Worm (Caenorhabditis elegans) whole organism, L4 larva: ENCODE measurements around the gene C30B5.2.

Experiments
- aly-2 ChIP-seq: sonication (generic microtip); optimal IDR thresholded peaks from 2 replicates; lab custom pipeline; 2018; ENCODE audit warnings: missing biosample characterization, missing genetic modification characterization
- ama-1 ChIP-seq: fragments of 150-350 bp; optimal IDR thresholded peaks from 2 replicates; lab custom pipeline; 2014; ENCODE audit warnings: inconsistent platforms, mixed read lengths
- ces-1 ChIP-seq: fragments of 150-350 bp; sonication (generic microtip); optimal IDR thresholded peaks from 4 replicates; lab custom pipeline; 2014; ENCODE audit warnings: missing biosample characterization, missing genetic modification reagents, missing genetic modification characterization
- daf-8 ChIP-seq: fragments of 200-800 bp; sonication (Bioruptor generic); IDR thresholded peaks from 2 replicates; pipeline ENCODE4 v1.3.6; 2022; ENCODE audit warnings: missing genetic modification characterization, missing compliant biosample characterization
- egl-27 ChIP-seq: sonication (generic microtip); optimal IDR thresholded peaks from 3 replicates; lab custom pipeline; 2017; ENCODE audit warnings: missing biosample characterization, missing genetic modification reagents, missing genetic modification characterization
- lin-15B ChIP-seq: fragments of 150-350 bp; sonication (generic microtip); optimal IDR thresholded peaks from 3 replicates; lab custom pipeline; 2014; ENCODE audit warnings: missing biosample characterization, missing genetic modification characterization
- lsy-2 ChIP-seq, 2 experiments: fragments of 150-350 bp in 1 of 2; sonication (generic microtip) in 1 of 2; optimal IDR thresholded peaks; 2 replicates each; lab custom pipeline; 2014 to 2017; ENCODE audit warnings: missing biosample characterization in 2 of 2, missing genetic modification characterization in 2 of 2
- mdl-1 ChIP-seq, 2 experiments: fragments of 150-350 bp in 1 of 2; sonication (generic microtip) in 1 of 2; optimal IDR thresholded peaks; 2 replicates each; lab custom pipeline; 2014 to 2017; ENCODE audit warnings: missing biosample characterization in 2 of 2, missing genetic modification characterization in 2 of 2
- nhr-11 ChIP-seq: fragments of 150-350 bp; optimal IDR thresholded peaks from 2 replicates; lab custom pipeline; 2014; ENCODE audit warnings: missing biosample characterization, missing genetic modification characterization
- nhr-237 ChIP-seq: sonication (generic microtip); optimal IDR thresholded peaks from 2 replicates; lab custom pipeline; 2017; ENCODE audit warnings: missing biosample characterization, missing genetic modification characterization
- nhr-28 ChIP-seq: fragments of 150-350 bp; optimal IDR thresholded peaks from 2 replicates; lab custom pipeline; 2014; ENCODE audit warnings: missing biosample characterization, missing genetic modification characterization
- nhr-76 ChIP-seq: fragments of 150-350 bp; optimal IDR thresholded peaks from 2 replicates; lab custom pipeline; 2014; ENCODE audit warnings: missing biosample characterization, missing genetic modification characterization
- nhr-77 ChIP-seq: fragments of 150-350 bp; optimal IDR thresholded peaks from 2 replicates; lab custom pipeline; 2014; ENCODE audit warnings: missing biosample characterization, missing genetic modification characterization
- set-16 ChIP-seq: fragments of 200-800 bp; sonication (Bioruptor generic); IDR thresholded peaks from 2 replicates; pipeline ENCODE4 v1.3.6; 2022; ENCODE audit warnings: missing genetic modification reagents, missing genetic modification characterization, missing compliant biosample characterization

DNA sequence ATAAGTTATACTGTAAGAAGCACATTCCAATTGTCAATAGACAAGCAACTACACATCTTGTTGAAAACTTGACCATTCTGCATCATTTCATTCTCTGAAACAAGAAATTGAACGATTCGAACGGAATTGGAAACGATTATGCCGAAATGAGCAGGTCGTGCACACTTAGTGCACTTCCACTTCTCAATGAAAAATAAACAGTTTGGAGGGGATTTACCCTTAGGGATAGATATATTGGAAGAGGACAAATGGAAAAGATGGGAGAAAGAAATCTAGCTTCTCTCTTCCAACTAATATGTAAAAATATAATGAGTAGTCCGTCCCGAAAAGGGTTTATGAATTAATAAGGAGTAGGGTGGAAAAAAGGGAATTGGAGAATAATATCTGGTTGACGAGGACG, 27.8 kb upstream of the C30B5.2 start, which contains the start of gene hst-3.1:
- TF ChIP-seq ces-1 (GFP tag; lab: Kevin White, UChicago) (no peak), nhr-77 (no peak), aly-2 (tag; lab: Kevin White, UChicago) (no peak), nhr-237 (no peak), nhr-76 (tag; lab: Kevin White, UChicago) (no peak), lin-15B (no peak), mdl-1 (tag; optimal IDR thresholded peaks at IDR 0.05; lab: Kevin White, UChicago) (no peak), egl-27 (tag; lab: Kevin White, UChicago) (no peak), ama-1 (lab: Kevin White, UChicago) (no peak), lsy-2 (tag; optimal IDR thresholded peaks at IDR 0.05; lab: Kevin White, UChicago) (no peak), set-16 (GFP tag; lab: Robert Waterston, UW) (no peak), nhr-11 (tag; lab: Kevin White, UChicago) (no peak), nhr-28 (tag; lab: Kevin White, UChicago) (no peak), daf-8 (no peak)
